Fruit fly (Drosophila melanogaster) whole organism, prepupa: ENCODE data around the gene alpha-PheRS.

Experiments
- Blimp-1 ChIP-seq: fragments of 200-800 bp; sonication (Bioruptor generic); optimal IDR thresholded peaks from 3 replicates; lab custom pipeline; 2017; ENCODE audit warnings: missing biosample characterization, missing genetic modification characterization, mild to moderate bottlenecking, moderate library complexity, missing genetic modification reagents
- CG10631 ChIP-seq: fragments of 200-800 bp; sonication (Bioruptor generic); optimal IDR thresholded peaks from 2 replicates; lab custom pipeline; 2016; ENCODE audit warnings: missing biosample characterization, missing genetic modification characterization
- CG10669 ChIP-seq: fragments of 200-800 bp; sonication (Bioruptor generic); optimal IDR thresholded peaks from 3 replicates; lab custom pipeline; 2018; ENCODE audit warnings: missing biosample characterization, mild to moderate bottlenecking, missing genetic modification characterization, moderate library complexity
- CG11294 ChIP-seq: fragments of 200-800 bp; sonication (Bioruptor generic); IDR thresholded peaks from 2 replicates; pipeline ENCODE4 v1.3.6; 2022; ENCODE audit warnings: missing biosample characterization, missing genetic modification characterization
- CG15336 ChIP-seq: fragments of 200-800 bp; sonication (Bioruptor generic); IDR thresholded peaks from 2 replicates; pipeline ENCODE4 v1.3.6; 2022; ENCODE audit warnings: missing biosample characterization, missing genetic modification characterization
- CG1621 ChIP-seq: fragments of 200-800 bp; sonication (Bioruptor generic); optimal IDR thresholded peaks from 3 replicates; lab custom pipeline; 2018; ENCODE audit warnings: missing biosample characterization, mild to moderate bottlenecking, missing genetic modification characterization
- CG16779 ChIP-seq: fragments of 200-800 bp; sonication (Bioruptor generic); optimal IDR thresholded peaks from 3 replicates; lab custom pipeline; 2017; ENCODE audit warnings: missing biosample characterization, mild to moderate bottlenecking, missing genetic modification characterization
- CG3032 ChIP-seq: fragments of 200-800 bp; optimal IDR thresholded peaks from 2 replicates; lab custom pipeline; 2019; ENCODE audit warnings: missing biosample characterization, mild to moderate bottlenecking, missing genetic modification characterization, moderate library complexity
- CG31627 ChIP-seq: fragments of 200-800 bp; sonication (Bioruptor generic); optimal IDR thresholded peaks from 3 replicates; lab custom pipeline; 2016; ENCODE audit warnings: missing biosample characterization, missing genetic modification characterization
- CG3919 ChIP-seq: fragments of 200-800 bp; sonication (Bioruptor generic); optimal IDR thresholded peaks from 3 replicates; lab custom pipeline; 2016; ENCODE audit warnings: missing biosample characterization, missing genetic modification characterization
- CG4318 ChIP-seq: fragments of 200-800 bp; sonication (Bioruptor generic); optimal IDR thresholded peaks from 3 replicates; lab custom pipeline; 2017; ENCODE audit warnings: missing biosample characterization, mild to moderate bottlenecking, missing genetic modification characterization
- CG6276 ChIP-seq: fragments of 200-800 bp; sonication (Bioruptor generic); optimal IDR thresholded peaks from 2 replicates; lab custom pipeline; 2017; ENCODE audit warnings: missing biosample characterization, mild to moderate bottlenecking, missing genetic modification characterization
- CG6808 ChIP-seq: fragments of 200-800 bp; sonication (Bioruptor generic); optimal IDR thresholded peaks from 3 replicates; lab custom pipeline; 2017; ENCODE audit warnings: missing biosample characterization, missing genetic modification characterization, mild to moderate bottlenecking, moderate library complexity, missing genetic modification reagents
- CG6854 ChIP-seq: fragments of 200-800 bp; sonication (Bioruptor generic); optimal IDR thresholded peaks from 2 replicates; lab custom pipeline; 2017; ENCODE audit warnings: missing biosample characterization, mild to moderate bottlenecking, missing genetic modification characterization
- CG8119 ChIP-seq: fragments of 200-800 bp; sonication (Bioruptor generic); IDR thresholded peaks from 3 replicates; pipeline ENCODE4 v1.3.6; 2022; ENCODE audit warnings: missing biosample characterization, missing genetic modification characterization
- CG8319 ChIP-seq: fragments of 200-800 bp; sonication (Bioruptor generic); optimal IDR thresholded peaks from 3 replicates; lab custom pipeline; 2016; ENCODE audit warnings: missing biosample characterization, missing genetic modification characterization
- CG9139 ChIP-seq: fragments of 200-800 bp; sonication (Bioruptor generic); optimal IDR thresholded peaks from 3 replicates; lab custom pipeline; 2017; ENCODE audit warnings: missing biosample characterization, mild to moderate bottlenecking, missing genetic modification characterization
- Eip75B ChIP-seq: fragments of 200-800 bp; sonication (Bioruptor generic); optimal IDR thresholded peaks from 3 replicates; lab custom pipeline; 2016; ENCODE audit warnings: missing biosample characterization, missing genetic modification characterization
- Eip78C ChIP-seq: fragments of 200-800 bp; sonication (Bioruptor generic); peaks from one replicate; lab custom pipeline; 2016; ENCODE audit warnings: missing biosample characterization, missing genetic modification characterization
- Eip93F ChIP-seq: fragments of 200-800 bp; sonication (Bioruptor generic); optimal IDR thresholded peaks from 2 replicates; lab custom pipeline; 2016; ENCODE audit warnings: missing biosample characterization, mild to moderate bottlenecking, missing genetic modification characterization
- Ets21C ChIP-seq: fragments of 200-800 bp; sonication (Bioruptor generic); optimal IDR thresholded peaks from 3 replicates; lab custom pipeline; 2016; ENCODE audit warnings: missing biosample characterization, missing genetic modification characterization
- Ets96B ChIP-seq: fragments of 200-800 bp; optimal IDR thresholded peaks from 2 replicates; lab custom pipeline; 2019; ENCODE audit warnings: missing biosample characterization, mild to moderate bottlenecking, missing genetic modification characterization, moderate library complexity
- Hr38 ChIP-seq: sonication (Bioruptor generic); optimal IDR thresholded peaks from 2 replicates; lab custom pipeline; 2016; ENCODE audit warnings: missing biosample characterization, missing genetic modification characterization
- Hr39 ChIP-seq: fragments of 200-800 bp; sonication (Bioruptor generic); optimal IDR thresholded peaks from 2 replicates; lab custom pipeline; 2016; ENCODE audit warnings: missing biosample characterization, missing genetic modification characterization
- Lpt ChIP-seq: fragments of 200-800 bp; sonication (Bioruptor generic); optimal IDR thresholded peaks from 3 replicates; lab custom pipeline; 2016; ENCODE audit warnings: missing biosample characterization, missing genetic modification characterization
- Met ChIP-seq: fragments of 200-800 bp; sonication (Bioruptor generic); optimal IDR thresholded peaks from 3 replicates; lab custom pipeline; 2016; ENCODE audit warnings: missing biosample characterization, missing genetic modification characterization
- OdsH ChIP-seq: fragments of 200-800 bp; sonication (Bioruptor generic); optimal IDR thresholded peaks from 3 replicates; lab custom pipeline; 2016; ENCODE audit warnings: missing biosample characterization, missing genetic modification characterization
- achi ChIP-seq: fragments of 200-800 bp; sonication (Bioruptor generic); optimal IDR thresholded peaks from 3 replicates; lab custom pipeline; 2016; ENCODE audit warnings: missing biosample characterization, missing genetic modification characterization
- acj6 ChIP-seq: fragments of 200-800 bp; sonication (Bioruptor generic); optimal IDR thresholded peaks from 3 replicates; lab custom pipeline; 2016; ENCODE audit warnings: missing biosample characterization, missing genetic modification characterization
- dac ChIP-seq: fragments of 200-800 bp; sonication (Bioruptor generic); optimal IDR thresholded peaks from 2 replicates; lab custom pipeline; 2017; ENCODE audit warnings: missing biosample characterization, mild to moderate bottlenecking, missing genetic modification characterization
- dsx ChIP-seq: fragments of 200-800 bp; optimal IDR thresholded peaks from 3 replicates; lab custom pipeline; 2019; ENCODE audit warnings: missing biosample characterization, mild to moderate bottlenecking, missing genetic modification characterization, moderate library complexity; ENCODE audit not compliant: poor library complexity, severe bottlenecking
- eg ChIP-seq: fragments of 200-800 bp; sonication (Bioruptor generic); IDR thresholded peaks from 3 replicates; pipeline ENCODE4 v1.3.6; 2022; ENCODE audit warnings: missing biosample characterization, missing genetic modification characterization
- esn ChIP-seq: fragments of 200-800 bp; sonication (Bioruptor generic); optimal IDR thresholded peaks from 2 replicates; lab custom pipeline; 2016; ENCODE audit warnings: missing biosample characterization, mild to moderate bottlenecking, missing genetic modification characterization, moderate library complexity
- fd85E ChIP-seq: fragments of 200-800 bp; sonication (Bioruptor generic); optimal IDR thresholded peaks from 3 replicates; lab custom pipeline; 2016; ENCODE audit warnings: missing biosample characterization, missing genetic modification characterization
- net ChIP-seq: fragments of 200-800 bp; sonication (Bioruptor generic); optimal IDR thresholded peaks from 3 replicates; lab custom pipeline; 2016; ENCODE audit warnings: missing biosample characterization, missing genetic modification characterization
- salr ChIP-seq, 2 experiments: fragments of 200-800 bp; sonication (Bioruptor generic); optimal IDR thresholded peaks; 3 replicates each; lab custom pipeline; 2016 to 2018; ENCODE audit warnings: missing biosample characterization in 2 of 2, missing genetic modification characterization in 2 of 2, mild to moderate bottlenecking in 1 of 2
- spab ChIP-seq: fragments of 200-800 bp; sonication (Bioruptor generic); optimal IDR thresholded peaks from 2 replicates; lab custom pipeline; 2017; ENCODE audit warnings: missing biosample characterization, mild to moderate bottlenecking, missing genetic modification characterization, missing genetic modification reagents
- ss ChIP-seq, 2 experiments: fragments of 200-800 bp; sonication (Bioruptor generic); optimal IDR thresholded peaks; 2 replicates in 1 of 2; 3 replicates in 1 of 2; lab custom pipeline; 2017 to 2018; ENCODE audit warnings: mild to moderate bottlenecking in 2 of 2, missing biosample characterization in 2 of 2, missing genetic modification characterization in 2 of 2, moderate library complexity in 1 of 2
- svp ChIP-seq: fragments of 200-800 bp; sonication (Bioruptor generic); peaks from one replicate; lab custom pipeline; 2016; ENCODE audit warnings: missing biosample characterization, missing genetic modification characterization

The alpha-PheRS gene

DNA sequence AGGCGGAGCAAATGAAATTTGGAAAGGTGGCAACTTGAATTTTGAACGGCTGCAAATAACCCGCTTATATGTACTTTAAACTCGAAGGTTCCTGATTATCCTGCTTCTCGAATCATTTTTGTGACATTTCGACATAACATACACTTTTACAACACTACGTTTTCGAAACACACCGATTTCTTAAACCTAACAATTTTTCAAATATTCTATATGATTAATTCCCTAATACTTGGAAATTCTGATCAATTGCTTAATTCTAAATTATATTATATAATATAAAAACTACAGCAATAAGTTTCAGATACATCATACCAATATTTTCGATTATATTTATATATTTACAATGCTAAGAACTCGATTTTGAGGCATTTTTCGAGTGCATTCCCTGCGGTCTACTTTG lies 17.3 kb upstream of the alpha-PheRS start, which contains the start of gene CG10761:
CG10761 (minus strand) TSS at position 101 of the 400 bp plus-strand sequence.
- TF ChIP-seq Ets96B (tag; lab: Kevin White, UChicago) (no peak), Eip75B (GFP tag; lab: Kevin White, UChicago) (no peak), CG9139 (GFP tag; lab: Kevin White, UChicago) (no peak), Blimp-1 (GFP tag; lab: Kevin White, UChicago) (no peak), Ets21C (no peak), Hr38 (no peak), CG3032 (tag; lab: Kevin White, UChicago) (no peak), dsx (no peak), Met (GFP tag; lab: Kevin White, UChicago) (no peak), CG31627 (GFP tag; lab: Kevin White, UChicago) (no peak), spab (GFP tag; lab: Kevin White, UChicago) (no peak), Hr39 (GFP tag; lab: Kevin White, UChicago) (no peak), esn (GFP tag; lab: Kevin White, UChicago) (no peak), achi (no peak), Lpt (GFP tag; lab: Kevin White, UChicago) (no peak), CG4318 (no peak)
- TF ChIP-seq, all 60 proteins: peak for 0

DNA sequence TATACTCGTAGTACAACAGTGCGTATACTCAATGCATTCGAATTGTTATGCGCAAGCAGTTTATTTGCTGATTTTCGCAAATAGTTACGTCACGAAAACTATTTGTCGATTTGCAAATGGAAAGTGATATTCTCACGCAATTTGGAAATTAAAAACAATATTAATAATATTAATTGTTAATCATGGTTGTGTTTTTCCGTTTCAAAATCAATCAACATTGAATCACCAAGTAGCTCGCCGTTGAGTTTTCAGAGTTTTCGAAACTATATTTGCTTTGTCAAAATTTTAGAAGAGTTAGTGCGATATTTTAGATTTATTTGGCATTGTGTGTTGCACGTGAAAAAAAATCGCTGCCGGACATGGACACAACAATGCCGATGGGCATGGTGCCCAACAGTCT lies 14.4 kb upstream of the alpha-PheRS start, which contains the start of gene CG15337:
CG15337 (plus strand) TSS at position 301 of the 400 bp plus-strand sequence.
- TF ChIP-seq CG10631 (GFP tag; lab: Kevin White, UChicago) (no peak), CG11294 (GFP tag; lab: Robert Waterston, UW) (no peak), salr (GFP tag; optimal IDR thresholded peaks at IDR 0.05; lab: Kevin White, UChicago) (no peak), esn (GFP tag; lab: Kevin White, UChicago) (no peak), CG8319 (no peak), CG6808 (GFP tag; lab: Kevin White, UChicago) (no peak), net (GFP tag; lab: Kevin White, UChicago) (no peak), Eip93F (GFP tag; lab: Kevin White, UChicago) (no peak), OdsH (no peak)

DNA sequence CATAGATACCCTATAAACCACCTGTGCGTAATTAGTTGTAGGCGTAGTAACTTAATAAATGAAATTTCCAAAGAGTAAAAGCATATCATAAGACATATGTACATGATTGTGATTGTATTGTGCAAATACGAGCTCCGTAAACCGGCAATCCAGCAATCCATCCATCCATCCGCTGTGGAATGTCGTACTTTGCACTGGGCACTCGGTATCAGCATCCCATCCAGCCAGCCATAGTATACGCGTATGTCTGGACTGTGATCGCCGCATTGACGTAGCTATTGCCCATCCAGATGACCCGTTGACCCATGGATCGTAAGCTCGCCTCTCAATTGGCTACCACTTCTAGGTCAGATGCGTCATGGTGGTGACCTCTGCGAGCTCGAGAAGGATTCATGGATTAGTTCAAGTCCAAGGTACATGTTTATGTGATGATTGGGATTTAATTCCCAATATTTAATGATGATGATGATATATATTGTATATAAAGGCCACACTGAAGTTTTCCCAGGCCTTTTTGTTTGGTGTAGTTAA lies 13.6 kb upstream of the alpha-PheRS start:
- no peak for TF ChIP-seq dac (GFP tag; lab: Kevin White, UChicago)
- no peak for TF ChIP-seq CG4318
- TF ChIP-seq fd85E (GFP tag; lab: Kevin White, UChicago), result no peak
- TF ChIP-seq Eip78C (GFP tag; lab: Kevin White, UChicago), result peak; percentile 40
- peak; percentile 81 for TF ChIP-seq CG6808 (GFP tag; lab: Kevin White, UChicago)
- peak; percentile 41; the same call in 1 of the 3 replicates for TF ChIP-seq CG8119 (GFP tag; lab: Robert Waterston, UW)
- peak; percentile 60 for TF ChIP-seq CG6854
- peak; percentile 49 for TF ChIP-seq CG16779 (tag; lab: Kevin White, UChicago)
- TF ChIP-seq CG15336 (GFP tag; lab: Robert Waterston, UW), result peak; percentile 55; the same call in 1 of the 2 replicates
- TF ChIP-seq net (GFP tag; lab: Kevin White, UChicago), result peak; percentile 36
- peak; percentile 98 for TF ChIP-seq svp (GFP tag; lab: Kevin White, UChicago)
- TF ChIP-seq CG1621 (tag; lab: Kevin White, UChicago), result peak; percentile 56
- peak; percentile 85 to 87 for TF ChIP-seq ss (GFP tag; optimal IDR thresholded peaks at IDR 0.05; lab: Kevin White, UChicago)
- no peak for TF ChIP-seq Ets21C
- TF ChIP-seq CG9139 (GFP tag; lab: Kevin White, UChicago), result peak; percentile 81
- TF ChIP-seq CG8319, result no peak
- TF ChIP-seq acj6 (GFP tag; lab: Kevin White, UChicago), result no peak
- peak; percentile 48 for TF ChIP-seq spab (GFP tag; lab: Kevin White, UChicago)
- TF ChIP-seq eg (GFP tag; lab: Robert Waterston, UW), result peak; percentile 24; the same call in 1 of the 3 replicates
- peak; percentile 21 for TF ChIP-seq CG3919 (GFP tag; lab: Kevin White, UChicago)
- TF ChIP-seq CG10631 (GFP tag; lab: Kevin White, UChicago), result no peak
- peak; percentile 82 for TF ChIP-seq CG6276 (GFP tag; lab: Kevin White, UChicago)
- TF ChIP-seq dsx, result peak; percentile 28
- no peak for TF ChIP-seq CG3032 (tag; lab: Kevin White, UChicago)
- peak; percentile 6 for TF ChIP-seq CG10669
- TF ChIP-seq salr (GFP tag; optimal IDR thresholded peaks at IDR 0.05; lab: Kevin White, UChicago), result peak in 1 of 2 experiments; percentile 4
